Worm (Caenorhabditis elegans) whole organism, early embryonic: Measurements from ENCODE around the gene dos-2.

Experiments
- B0310.2 ChIP-seq: sonication (generic microtip); optimal IDR thresholded peaks from 2 replicates; lab custom pipeline; 2016; ENCODE audit warnings: mild to moderate bottlenecking, missing genetic modification characterization, missing compliant biosample characterization
- F13C5.2 ChIP-seq: sonication (generic microtip); optimal IDR thresholded peaks from 2 replicates; lab custom pipeline; 2017; ENCODE audit warnings: mild to moderate bottlenecking, missing genetic modification characterization, inconsistent platforms, missing compliant biosample characterization
- aly-1 ChIP-seq: sonication (generic microtip); optimal IDR thresholded peaks from 2 replicates; lab custom pipeline; 2016; ENCODE audit warnings: missing genetic modification characterization, missing compliant biosample characterization
- ama-1 ChIP-seq: fragments of 150-350 bp; optimal IDR thresholded peaks from 2 replicates; lab custom pipeline; 2014
- ceh-36 ChIP-seq: sonication (generic microtip); optimal IDR thresholded peaks from 2 replicates; lab custom pipeline; 2016; ENCODE audit warnings: missing genetic modification characterization, inconsistent platforms, missing compliant biosample characterization
- ets-7 ChIP-seq: sonication (generic microtip); optimal IDR thresholded peaks from 2 replicates; lab custom pipeline; 2016; ENCODE audit warnings: missing genotype, missing genetic modification characterization, missing compliant biosample characterization
- flt-1 ChIP-seq: fragments of 200-800 bp; sonication (Bioruptor generic); IDR thresholded peaks from 2 replicates; pipeline ENCODE4 v1.3.6; 2022; ENCODE audit warnings: missing genetic modification characterization, missing compliant biosample characterization
- hmg-4 ChIP-seq: fragments of 200-800 bp; sonication (Bioruptor generic); optimal IDR thresholded peaks from 2 replicates; lab custom pipeline; 2018; ENCODE audit warnings: mild to moderate bottlenecking, missing genetic modification characterization, missing compliant biosample characterization
- hnd-1 ChIP-seq: sonication (generic microtip); optimal IDR thresholded peaks from 2 replicates; lab custom pipeline; 2016; ENCODE audit warnings: missing genetic modification characterization, missing compliant biosample characterization
- pes-1 ChIP-seq: fragments of 200-800 bp; sonication (Bioruptor generic); IDR thresholded peaks from 2 replicates; pipeline ENCODE4 v1.3.6; 2022; ENCODE audit warnings: missing genetic modification reagents, missing genetic modification characterization, missing compliant biosample characterization
- tbx-11 ChIP-seq: fragments of 200-800 bp; sonication (Bioruptor generic); IDR thresholded peaks from 2 replicates; pipeline ENCODE4 v1.3.6; 2022; ENCODE audit warnings: missing genetic modification characterization, missing compliant biosample characterization
- tbx-37 ChIP-seq: fragments of 200-800 bp; sonication (Bioruptor generic); conservative IDR thresholded peaks from 2 replicates; pipeline ENCODE4 v1.3.6; 2022; ENCODE audit warnings: missing genetic modification reagents, missing genetic modification characterization, missing compliant biosample characterization

- no peak for TF ChIP-seq pes-1 (GFP tag; lab: Robert Waterston, UW)
- no peak for TF ChIP-seq tbx-37 (GFP tag; lab: Robert Waterston, UW)
- TF ChIP-seq ama-1 (lab: Kevin White, UChicago) = no peak
- no peak for TF ChIP-seq ceh-36 (tag; lab: Kevin White, UChicago)
- no peak for TF ChIP-seq hmg-4 (GFP tag; lab: Kevin White, UChicago)
- TF ChIP-seq ets-7 = no peak
- TF ChIP-seq B0310.2 (tag; lab: Kevin White, UChicago) = no peak
- no peak for TF ChIP-seq flt-1 (GFP tag; lab: Robert Waterston, UW)
- no peak for TF ChIP-seq F13C5.2 (tag; lab: Kevin White, UChicago)
- TF ChIP-seq hnd-1 (tag; lab: Kevin White, UChicago) = no peak
- no peak for TF ChIP-seq tbx-11 (GFP tag; lab: Robert Waterston, UW)
- TF ChIP-seq aly-1 (tag; lab: Kevin White, UChicago) = no peak
Measured at ce11 chrII:3974953-3975352, 1.1 kb upstream of the dos-2 start, which contains the start of gene cank-26.
